Fruit fly (Drosophila melanogaster) whole organism, wandering third instar larva: ENCODE measurements around the gene Hsp27.

ENCODE experiments used
- Abd-B ChIP-seq: fragments of >200 bp; optimal IDR thresholded peaks from 2 replicates; lab custom pipeline; 2017; ENCODE audit warnings: missing biosample characterization, missing genetic modification characterization
- CG9705 ChIP-seq: fragments of 200-800 bp; sonication (Bioruptor generic); optimal IDR thresholded peaks from 2 replicates; lab custom pipeline; 2018; ENCODE audit warnings: missing biosample characterization, mild to moderate bottlenecking, missing genetic modification characterization
- CrebA ChIP-seq: fragments of 200-800 bp; sonication (Bioruptor generic); optimal IDR thresholded peaks from 2 replicates; lab custom pipeline; 2016; ENCODE audit warnings: missing biosample characterization, mild to moderate bottlenecking, missing genetic modification characterization, borderline replicate concordance
- Dfd ChIP-seq: fragments of >200 bp; optimal IDR thresholded peaks from 2 replicates; lab custom pipeline; 2017; ENCODE audit warnings: missing biosample characterization, missing genetic modification characterization
- Dif ChIP-seq: fragments of 200-275, 200-300 bp; sonication (Bioruptor generic); optimal IDR thresholded peaks from 2 replicates; lab custom pipeline; 2018; ENCODE audit warnings: missing biosample characterization, missing genetic modification characterization; ENCODE audit not compliant: partially characterized antibody
- Jra ChIP-seq: sonication (Bioruptor generic); optimal IDR thresholded peaks from 2 replicates; lab custom pipeline; 2016; ENCODE audit warnings: missing biosample characterization, missing genetic modification characterization
- N ChIP-seq: fragments of >200 bp; optimal IDR thresholded peaks from 2 replicates; lab custom pipeline; 2018; ENCODE audit warnings: missing biosample characterization, missing external identifiers, missing genetic modification characterization
- Rel ChIP-seq, 2 experiments: fragments of 200-800 bp; sonication (Bioruptor generic) in 1 of 2; optimal IDR thresholded peaks; 2 replicates in 1 of 2; 3 replicates in 1 of 2; lab custom pipeline; 2016 to 2019; ENCODE audit warnings: mild to moderate bottlenecking in 2 of 2, missing biosample characterization in 2 of 2, missing genetic modification characterization in 2 of 2, moderate library complexity in 1 of 2
- dl ChIP-seq, 2 experiments: fragments of 175-275, 200-275 bp in 1 of 2; fragments of 200-275 bp in 1 of 2; sonication (Bioruptor generic); optimal IDR thresholded peaks; lab custom pipeline; 2018; ENCODE audit warnings: mild to moderate bottlenecking in 2 of 2, missing biosample characterization in 2 of 2, missing genetic modification characterization in 2 of 2, moderate library complexity in 2 of 2; ENCODE audit not compliant: partially characterized antibody in 2 of 2, insufficient read depth in 1 of 2
- dmrt93B ChIP-seq: fragments of 200-800 bp; sonication (Bioruptor generic); optimal IDR thresholded peaks from 2 replicates; lab custom pipeline; 2018; ENCODE audit warnings: missing biosample characterization, mild to moderate bottlenecking, missing genetic modification characterization
- ey ChIP-seq: fragments of 200-800 bp; sonication (Bioruptor generic); optimal IDR thresholded peaks from 2 replicates; lab custom pipeline; 2016; ENCODE audit warnings: missing biosample characterization, missing genetic modification characterization
- h ChIP-seq: fragments of 200-800 bp; sonication (Bioruptor generic); optimal IDR thresholded peaks from 3 replicates; lab custom pipeline; 2016; ENCODE audit warnings: missing biosample characterization, mild to moderate bottlenecking, missing genetic modification characterization
- lola ChIP-seq: fragments of >200 bp; optimal IDR thresholded peaks from 2 replicates; lab custom pipeline; 2017; ENCODE audit warnings: missing biosample characterization, missing genetic modification characterization
- pan ChIP-seq: fragments of >200 bp; optimal IDR thresholded peaks from 2 replicates; lab custom pipeline; 2017
- sv ChIP-seq: fragments of 200-800 bp; sonication (Bioruptor generic); optimal IDR thresholded peaks from 3 replicates; lab custom pipeline; 2016; ENCODE audit warnings: missing biosample characterization, missing genetic modification characterization
- tai ChIP-seq: sonication (Bioruptor generic); optimal IDR thresholded peaks from 2 replicates; lab custom pipeline; 2016; ENCODE audit warnings: missing biosample characterization, missing genetic modification characterization
- usp ChIP-seq: fragments of >200 bp; optimal IDR thresholded peaks from 2 replicates; lab custom pipeline; 2017; ENCODE audit warnings: missing biosample characterization, missing genetic modification characterization
- woc ChIP-seq: sonication (Bioruptor generic); optimal IDR thresholded peaks from 2 replicates; lab custom pipeline; 2016; ENCODE audit warnings: missing biosample characterization, mild to moderate bottlenecking, missing genetic modification characterization

The Hsp27 gene

dm6 chr3L:9430608-9430952, 46.7 kb downstream of the Hsp27 start:
- TF ChIP-seq dmrt93B (GFP tag; lab: Kevin White, UChicago) = no peak
- no peak for TF ChIP-seq Rel (GFP tag; optimal IDR thresholded peaks at IDR 0.05; lab: Kevin White, UChicago)
- no peak for TF ChIP-seq Rel (tag; optimal IDR thresholded peaks at IDR 0.05; lab: Kevin White, UChicago)
- TF ChIP-seq CrebA (GFP tag; lab: Kevin White, UChicago) = no peak
- no peak for TF ChIP-seq pan
- no peak for TF ChIP-seq Jra
- TF ChIP-seq ey (GFP tag; lab: Kevin White, UChicago) = no peak
- TF ChIP-seq N (GFP tag; lab: Kevin White, UChicago) = no peak
- no peak for TF ChIP-seq tai (GFP tag; lab: Kevin White, UChicago)
- no peak for TF ChIP-seq sv
- no peak for TF ChIP-seq dl (GFP tag; optimal IDR thresholded peaks at IDR 0.05; lab: Kevin White, UChicago; ENCODE audit: insufficient read depth in 1 of 2, partially characterized antibody in 2 of 2)
- TF ChIP-seq h = no peak
- TF ChIP-seq, all 38 proteins: peak for 0

DNA sequence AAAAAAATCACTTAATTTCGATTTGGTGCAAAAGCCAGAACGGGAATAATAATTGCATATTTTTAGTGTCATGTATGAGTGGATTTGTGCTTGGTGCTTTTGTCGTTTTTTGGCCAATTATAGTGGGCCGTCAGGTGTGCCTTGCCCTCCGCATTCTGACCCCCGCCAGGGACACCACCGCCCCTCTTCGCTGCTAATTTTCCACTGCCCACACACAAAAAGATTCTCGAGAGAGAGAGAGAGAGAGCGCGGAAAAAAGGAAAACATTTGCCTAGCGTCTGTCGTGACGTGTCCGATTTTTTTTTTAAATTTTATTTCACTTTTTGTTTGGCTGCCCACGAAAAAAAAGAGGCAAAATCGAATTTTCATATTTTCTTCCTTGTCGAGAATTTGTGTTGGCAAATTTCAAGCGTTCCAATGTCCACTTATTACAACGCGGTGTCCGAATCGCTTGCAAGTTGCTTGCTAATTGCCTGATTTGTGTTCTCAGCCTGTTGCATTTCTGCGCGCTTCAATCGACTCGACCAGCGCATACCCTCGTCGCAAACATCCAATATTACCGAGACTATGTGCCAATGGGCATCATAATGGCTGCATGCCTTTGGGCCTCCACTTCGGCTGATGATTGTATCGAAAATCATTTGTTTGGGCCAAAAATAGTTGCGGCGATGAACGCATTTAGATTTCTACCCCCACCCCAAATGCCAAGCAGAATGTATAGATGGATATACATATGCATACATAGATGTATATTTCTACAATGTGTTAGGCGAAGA, 48.2 kb downstream of the Hsp27 start:
- TF ChIP-seq Dif (peak; percentile 7), lola (GFP tag; lab: Kevin White, UChicago) (no peak), woc (no peak), Jra (no peak), Dfd (GFP tag; lab: Kevin White, UChicago) (no peak), tai (GFP tag; lab: Kevin White, UChicago) (no peak)

DNA sequence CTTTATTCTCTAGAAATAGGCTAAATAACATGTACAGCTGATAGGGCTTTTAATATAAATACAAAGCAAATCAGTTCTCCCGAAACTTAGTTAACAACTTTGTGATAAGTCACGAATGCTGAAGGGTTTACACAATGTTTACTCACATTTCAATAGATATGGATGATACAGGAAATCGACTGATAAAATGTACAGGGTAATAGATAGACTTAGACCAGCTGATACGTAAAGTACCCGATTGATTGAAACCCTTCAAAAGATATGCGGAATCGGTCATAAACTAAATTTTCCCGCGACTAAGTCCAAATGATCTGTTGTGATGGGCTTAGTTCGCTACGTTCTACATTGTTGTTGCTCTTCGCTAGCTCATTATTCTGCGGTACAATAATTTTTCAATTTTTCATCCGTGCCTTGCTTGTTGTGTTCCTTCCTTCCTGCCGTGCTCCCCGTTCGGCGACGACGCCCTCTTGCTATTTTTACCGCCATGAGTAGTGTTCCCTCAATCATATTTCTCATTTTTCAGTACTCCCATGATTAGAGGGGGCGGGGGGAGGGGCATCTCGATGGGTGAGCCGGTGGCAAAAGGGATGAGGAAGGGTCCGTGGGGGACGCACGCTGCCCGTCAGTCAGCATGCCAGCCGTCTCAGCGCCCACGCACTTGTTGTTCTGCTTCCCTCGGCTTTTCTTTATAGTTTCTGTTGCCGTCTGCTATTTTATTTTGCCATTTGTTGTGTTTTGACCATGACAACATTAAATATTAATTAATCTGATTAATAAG, 49.1 kb downstream of the Hsp27 start:
- TF ChIP-seq usp = no peak
- TF ChIP-seq CG9705 (GFP tag; lab: Kevin White, UChicago) = no peak
- no peak for TF ChIP-seq Abd-B (GFP tag; lab: Kevin White, UChicago)
